Worm (Caenorhabditis elegans): ENCODE results near the gene H23L24.1.
A peak's percentile ranks its signal among the peaks of the same experiment; 100 is the strongest.

Gene H23L24.1

DNA sequence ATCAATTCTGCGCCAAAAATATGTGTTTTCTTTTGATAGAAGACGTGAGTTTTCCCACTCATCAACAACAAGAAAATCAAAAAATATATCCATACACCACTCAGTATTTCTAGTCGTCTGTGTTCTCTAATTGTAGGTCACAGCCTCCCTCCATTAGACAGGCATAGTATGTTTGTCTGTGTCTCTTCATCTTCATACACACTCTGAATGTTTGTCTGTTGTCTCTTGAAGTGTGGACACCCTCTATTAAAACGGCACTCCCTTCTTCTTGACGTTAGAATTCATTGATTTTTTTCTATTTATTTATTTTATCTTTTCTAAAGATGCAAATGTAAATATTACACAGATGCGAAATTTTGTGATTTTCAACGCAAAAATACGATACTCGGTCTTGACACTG lies 19.1 kb downstream of the H23L24.1 start:
- TF ChIP-seq unc-86 (tag; optimal IDR thresholded peaks at IDR 0.05) (no peak), C34B4.2 (tag; optimal IDR thresholded peaks at IDR 0.05) (no peak), C04F5.9 (tag; optimal IDR thresholded peaks at IDR 0.05) (no peak), efl-1 (optimal IDR thresholded peaks at IDR 0.05) (peak; percentile 25 to 38), efl-1 (GFP tag; optimal IDR thresholded peaks at IDR 0.05 in 1 of 2) (no peak), nhr-85 (tag) (peak; percentile 72), snu-23 (GFP tag; optimal IDR thresholded peaks at IDR 0.05) (no peak), lin-35 (GFP tag; optimal IDR thresholded peaks at IDR 0.05) (peak; percentile 17 to 21), lin-15B (tag; optimal IDR thresholded peaks at IDR 0.05) (no peak), zip-4 (GFP tag; optimal IDR thresholded peaks at IDR 0.05) (no peak), hlh-4 (tag; optimal IDR thresholded peaks at IDR 0.05) (no peak), nhr-20 (tag; optimal IDR thresholded peaks at IDR 0.05) (no peak), egl-13 (tag; optimal IDR thresholded peaks at IDR 0.05) (no peak), unc-30 (tag; optimal IDR thresholded peaks at IDR 0.05) (no peak), jun-1 (tag; optimal IDR thresholded peaks at IDR 0.05) (no peak), ama-1 (optimal IDR thresholded peaks at IDR 0.05) (no peak), swsn-7 (tag; optimal IDR thresholded peaks at IDR 0.05) (peak; percentile 4), lsy-2 (tag; optimal IDR thresholded peaks at IDR 0.05) (peak in 1 of 2 experiments; percentile 31), Y116A8C.19 (tag; optimal IDR thresholded peaks at IDR 0.05; ENCODE audit: borderline replicate concordance) (no peak), hpl-2 (GFP tag; optimal IDR thresholded peaks at IDR 0.05) (no peak), fos-1 (tag; optimal IDR thresholded peaks at IDR 0.05) (no peak), ceh-82 (tag; optimal IDR thresholded peaks at IDR 0.05) (no peak), xbp-1 (tag; optimal IDR thresholded peaks at IDR 0.05) (no peak), mdl-1 (tag; optimal IDR thresholded peaks at IDR 0.05) (no peak), fkh-10 (GFP tag; optimal IDR thresholded peaks at IDR 0.05) (no peak), ceh-63 (GFP tag; optimal IDR thresholded peaks at IDR 0.05) (no peak), sptf-1 (tag; optimal IDR thresholded peaks at IDR 0.05) (no peak), nhr-76 (tag; optimal IDR thresholded peaks at IDR 0.05) (no peak), nhr-71 (tag; optimal IDR thresholded peaks at IDR 0.05) (no peak), isw-1 (GFP tag; IDR thresholded peaks at IDR 0.05) (no peak), nhr-84 (tag; optimal IDR thresholded peaks at IDR 0.05) (no peak), unc-98 (GFP tag; IDR thresholded peaks at IDR 0.05) (no peak), sox-4 (tag; optimal IDR thresholded peaks at IDR 0.05) (no peak), skn-1 (tag; optimal IDR thresholded peaks at IDR 0.05) (no peak)

DNA sequence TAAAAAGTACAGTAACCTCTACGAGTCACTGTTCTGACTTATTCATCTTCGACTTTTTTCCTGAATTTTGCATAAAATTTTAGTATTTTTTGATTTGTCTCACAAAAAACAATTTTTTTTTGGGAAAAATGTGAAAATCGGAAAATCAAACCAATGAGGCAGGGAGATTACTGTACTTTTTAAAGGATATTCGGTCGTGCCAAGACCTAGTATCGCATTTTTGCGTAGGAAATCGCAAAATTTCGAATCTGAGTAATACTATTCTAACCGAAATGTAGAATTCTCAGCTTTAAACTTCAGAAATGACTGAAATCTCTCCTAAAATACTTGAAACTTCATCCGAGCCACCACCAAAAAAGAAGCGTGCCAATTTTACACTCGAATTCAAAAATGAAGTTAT lies 19.5 kb downstream of the H23L24.1 start, which contains the start of gene F21D5.4:
Gene F21D5.4, plus strand, starts transcription at position 301 of the 400 bp plus-strand sequence.
- TF ChIP-seq efl-1 (optimal IDR thresholded peaks at IDR 0.05): no peak
- peak in 1 of 2 experiments; percentile 45 for TF ChIP-seq efl-1 (GFP tag; optimal IDR thresholded peaks at IDR 0.05 in 1 of 2)
- TF ChIP-seq aha-1 (tag; optimal IDR thresholded peaks at IDR 0.05): no peak

DNA sequence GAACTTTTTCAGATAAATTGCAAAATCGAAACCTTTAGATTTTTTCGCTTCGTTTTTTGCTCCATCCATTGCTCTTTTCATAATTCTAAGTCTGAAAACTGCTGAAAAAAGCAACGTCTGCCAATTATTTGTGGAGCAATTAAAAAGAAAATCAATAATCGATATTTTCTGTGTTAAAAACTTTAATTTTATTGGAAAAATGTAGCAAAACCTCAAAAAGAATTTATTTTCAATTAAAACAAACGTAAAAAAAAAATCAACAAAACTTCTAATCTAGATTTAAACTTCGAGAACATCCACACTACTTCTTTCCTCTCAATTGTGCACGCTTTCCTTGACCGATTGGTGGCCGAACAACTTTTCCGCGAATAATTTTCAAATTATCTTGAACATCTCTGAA lies 21.0 kb downstream of the H23L24.1 start, which contains the start of gene F21D5.5:
Gene F21D5.5, minus strand, starts transcription at position 101 of the 400 bp plus-strand sequence.
- no peak for TF ChIP-seq ets-5 (GFP tag; IDR thresholded peaks at IDR 0.05)
- TF ChIP-seq ceh-90 (tag; optimal IDR thresholded peaks at IDR 0.05): no peak
- no peak for TF ChIP-seq unc-62 (GFP tag; optimal IDR thresholded peaks at IDR 0.05)
- no peak for TF ChIP-seq grh-1 (GFP tag; IDR thresholded peaks at IDR 0.05)
- no peak for TF ChIP-seq sptf-1 (tag; optimal IDR thresholded peaks at IDR 0.05)

DNA sequence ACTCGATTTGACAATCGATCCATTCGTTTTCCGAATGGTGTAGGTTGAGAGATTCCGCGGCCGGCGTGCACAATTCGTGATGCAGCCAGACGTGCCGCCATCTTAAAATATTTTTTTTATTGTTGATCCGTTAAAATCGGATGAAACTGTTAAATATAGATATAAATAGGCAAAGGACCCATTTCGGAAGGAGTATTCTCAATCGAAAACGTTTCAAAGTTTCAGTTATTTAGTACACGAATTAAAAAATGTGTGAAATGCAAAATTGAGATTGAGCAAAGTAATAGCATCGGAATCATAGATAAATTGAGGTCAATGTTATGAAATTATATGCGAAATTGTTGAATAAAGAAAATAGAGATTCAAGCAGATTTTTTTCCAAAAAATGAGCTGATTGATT lies 21.7 kb downstream of the H23L24.1 start, which contains the start of gene mrps-33:
Gene mrps-33, minus strand, starts transcription at position 101 of the 400 bp plus-strand sequence.
- TF ChIP-seq dpl-1 (GFP tag; optimal IDR thresholded peaks at IDR 0.05) (no peak), C16A3.4 (tag; optimal IDR thresholded peaks at IDR 0.05) (no peak), ceh-63 (GFP tag; optimal IDR thresholded peaks at IDR 0.05) (no peak), pag-3 (tag; optimal IDR thresholded peaks at IDR 0.05; ENCODE audit: borderline replicate concordance, insufficient read depth) (no peak), nhr-11 (tag; optimal IDR thresholded peaks at IDR 0.05) (no peak), hlh-17 (GFP tag; optimal IDR thresholded peaks at IDR 0.05; ENCODE audit: borderline replicate concordance) (no peak), lin-35 (GFP tag; optimal IDR thresholded peaks at IDR 0.05) (no peak), aly-2 (tag; optimal IDR thresholded peaks at IDR 0.05) (no peak), nhr-237 (tag; optimal IDR thresholded peaks at IDR 0.05) (no peak)

Data from whole organism, L1 larva.